Worm (Caenorhabditis elegans) whole organism, late embryonic: Measurements from ENCODE around the gene dac-1.

ENCODE experiments used
- F13H6.1 ChIP-seq: sonication (generic microtip); optimal IDR thresholded peaks from 2 replicates; lab custom pipeline; 2016; ENCODE audit warnings: missing genetic modification characterization, missing compliant biosample characterization
- che-1 ChIP-seq: sonication (generic microtip); optimal IDR thresholded peaks from 2 replicates; lab custom pipeline; 2016; ENCODE audit warnings: mild to moderate bottlenecking, missing genetic modification characterization, missing compliant biosample characterization
- dmd-4 ChIP-seq: sonication (generic microtip); optimal IDR thresholded peaks from 2 replicates; lab custom pipeline; 2016; ENCODE audit warnings: borderline replicate concordance, missing genetic modification characterization, missing compliant biosample characterization
- fkh-10 ChIP-seq: fragments of 150-350 bp; optimal IDR thresholded peaks from 2 replicates; lab custom pipeline; 2014; ENCODE audit warnings: missing biosample characterization, missing genetic modification reagents, missing genetic modification characterization
- gmeb-2 ChIP-seq: sonication (generic microtip); optimal IDR thresholded peaks from 2 replicates; lab custom pipeline; 2016; ENCODE audit warnings: missing genetic modification characterization, inconsistent platforms, missing compliant biosample characterization
- lim-6 ChIP-seq: sonication (generic microtip); optimal IDR thresholded peaks from 2 replicates; lab custom pipeline; 2016; ENCODE audit warnings: missing genetic modification characterization, missing compliant biosample characterization
- mec-3 ChIP-seq: sonication (generic microtip); optimal IDR thresholded peaks from 2 replicates; lab custom pipeline; 2016; ENCODE audit warnings: borderline replicate concordance, missing genetic modification characterization, missing compliant biosample characterization
- nhr-11 ChIP-seq: fragments of 150-350 bp; optimal IDR thresholded peaks from 2 replicates; lab custom pipeline; 2014; ENCODE audit warnings: missing biosample characterization, missing genetic modification characterization
- pag-3 ChIP-seq: sonication (generic microtip); optimal IDR thresholded peaks from 2 replicates; lab custom pipeline; 2016; ENCODE audit warnings: missing compliant biosample characterization, missing genetic modification characterization, borderline replicate concordance
- pha-4 ChIP-seq: fragments of 150-350 bp; optimal IDR thresholded peaks from 2 replicates; lab custom pipeline; 2018; ENCODE audit warnings: missing biosample characterization, missing genetic modification reagents, missing genetic modification characterization
- rnt-1 ChIP-seq: sonication (generic microtip); optimal IDR thresholded peaks from 2 replicates; lab custom pipeline; 2016; ENCODE audit warnings: missing genetic modification characterization, missing compliant biosample characterization
- unc-86 ChIP-seq: sonication (generic microtip); optimal IDR thresholded peaks from 2 replicates; lab custom pipeline; 2016; ENCODE audit warnings: missing genetic modification characterization, missing compliant biosample characterization

- TF ChIP-seq fkh-10 (GFP tag; lab: Kevin White, UChicago) (no peak), pag-3 (tag; lab: Kevin White, UChicago) (no peak), lim-6 (peak; percentile 39), che-1 (tag; lab: Kevin White, UChicago) (no peak), dmd-4 (no peak), unc-86 (peak; percentile 0), pha-4 (tag; lab: Kevin White, UChicago) (no peak), nhr-11 (tag; lab: Kevin White, UChicago) (no peak), rnt-1 (peak; percentile 37), mec-3 (tag; lab: Kevin White, UChicago) (no peak), gmeb-2 (tag; lab: Kevin White, UChicago) (no peak), F13H6.1 (tag; lab: Kevin White, UChicago) (peak; percentile 1)
These were observed 32.6 kb upstream of the dac-1 start, which contains the start of the genes dagl-2 and ppm-1.G for ce11 chrIII:783254-783753.
